Worm (Caenorhabditis elegans) whole organism, mixed stage, embryonic: ENCODE measurements around the gene lgg-3.

Experiments used
- blmp-1 ChIP-seq: fragments of 150-350 bp; optimal IDR thresholded peaks from 2 replicates; lab custom pipeline; 2014; ENCODE audit warnings: missing biosample characterization, missing genetic modification characterization
- cnd-1 ChIP-seq: fragments of 200-800 bp; sonication (Bioruptor generic); optimal IDR thresholded peaks from 2 replicates; lab custom pipeline; 2018; ENCODE audit warnings: mild to moderate bottlenecking, missing genetic modification characterization, missing compliant biosample characterization
- drap-1 ChIP-seq: fragments of 200-800 bp; sonication (Bioruptor generic); optimal IDR thresholded peaks from 3 replicates; lab custom pipeline; 2018; ENCODE audit warnings: mild to moderate bottlenecking, missing genetic modification characterization, missing compliant biosample characterization
- elt-3 ChIP-seq: fragments of 150-350 bp; optimal IDR thresholded peaks from 2 replicates; lab custom pipeline; 2014; ENCODE audit warnings: missing biosample characterization, missing genetic modification characterization
- flh-1 ChIP-seq: fragments of 200-800 bp; sonication (Bioruptor generic); optimal IDR thresholded peaks from 2 replicates; lab custom pipeline; 2018; ENCODE audit warnings: mild to moderate bottlenecking, missing genetic modification characterization, moderate library complexity, missing compliant biosample characterization
- ham-2 ChIP-seq: fragments of 200-800 bp; sonication (Bioruptor generic); optimal IDR thresholded peaks from 2 replicates; lab custom pipeline; 2018; ENCODE audit warnings: mild to moderate bottlenecking, missing genetic modification characterization, missing compliant biosample characterization
- mab-5 ChIP-seq: fragments of 150-350 bp; optimal IDR thresholded peaks from 2 replicates; lab custom pipeline; 2014; ENCODE audit warnings: missing biosample characterization, missing genetic modification characterization
- nhr-12 ChIP-seq: fragments of 150-350 bp; optimal IDR thresholded peaks from 2 replicates; lab custom pipeline; 2014; ENCODE audit warnings: missing biosample characterization, missing genetic modification characterization
- unc-39 ChIP-seq: fragments of 150-350 bp; optimal IDR thresholded peaks from 2 replicates; lab custom pipeline; 2014; ENCODE audit warnings: missing biosample characterization, missing genetic modification characterization
- unc-62 ChIP-seq: fragments of 150-350 bp; optimal IDR thresholded peaks from 2 replicates; lab custom pipeline; 2014; ENCODE audit warnings: missing biosample characterization, missing genetic modification reagents, missing genetic modification characterization

DNA sequence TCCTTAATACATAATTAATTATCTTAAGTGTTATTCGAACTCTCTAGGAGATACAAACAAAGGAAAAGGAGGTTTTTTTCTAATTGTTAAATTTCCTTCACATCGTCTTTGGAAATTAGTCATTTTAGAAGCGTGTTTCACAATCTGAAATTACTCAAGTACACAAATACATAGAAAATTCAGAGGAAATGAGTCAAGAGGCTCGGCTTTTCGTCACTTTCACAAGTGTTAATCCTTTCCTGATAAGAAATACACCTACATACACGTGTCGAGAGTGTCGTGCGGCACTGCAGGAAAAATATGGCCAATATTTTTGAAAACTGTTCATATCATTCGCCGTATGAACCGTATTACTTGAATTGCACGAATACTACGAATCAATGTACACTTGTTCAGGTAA is 49.4 kb upstream of the lgg-3 start, which contains the start of gene B0244.4:
- TF ChIP-seq nhr-12 (tag; lab: Kevin White, UChicago) (no peak), blmp-1 (tag; lab: Kevin White, UChicago) (no peak), unc-39 (tag; lab: Kevin White, UChicago) (no peak), elt-3 (tag; lab: Kevin White, UChicago) (no peak), cnd-1 (no peak), mab-5 (tag; lab: Kevin White, UChicago) (no peak), flh-1 (GFP tag; lab: Kevin White, UChicago) (no peak), ham-2 (no peak), drap-1 (no peak), unc-62 (GFP tag; lab: Kevin White, UChicago) (no peak)
